Worm (Caenorhabditis elegans) whole organism, L2 larva: ENCODE measurements around the gene ntl-3.

Experiments
- C34F6.9 ChIP-seq: fragments of 150-350 bp; optimal IDR thresholded peaks from 2 replicates; lab custom pipeline; 2014; ENCODE audit warnings: missing biosample characterization, missing genetic modification characterization
- F13H6.1 ChIP-seq: sonication (generic microtip); optimal IDR thresholded peaks from 2 replicates; lab custom pipeline; 2016; ENCODE audit warnings: missing genetic modification characterization, missing compliant biosample characterization
- R02D3.7 ChIP-seq: fragments of 150-350 bp; optimal IDR thresholded peaks from 2 replicates; lab custom pipeline; 2014; ENCODE audit warnings: missing biosample characterization, missing genetic modification characterization
- Y55F3AM.14 ChIP-seq: fragments of 200-800 bp; sonication (Bioruptor generic); optimal IDR thresholded peaks from 2 replicates; lab custom pipeline; 2018; ENCODE audit warnings: mild to moderate bottlenecking, missing genetic modification characterization, missing compliant biosample characterization
- alr-1 ChIP-seq: fragments of 150-350 bp; optimal IDR thresholded peaks from 2 replicates; lab custom pipeline; 2014; ENCODE audit warnings: missing biosample characterization, missing genetic modification characterization
- aly-2 ChIP-seq: fragments of 150-350 bp; optimal IDR thresholded peaks from 2 replicates; lab custom pipeline; 2014; ENCODE audit warnings: missing biosample characterization, missing genetic modification characterization
- ama-1 ChIP-seq: fragments of 150-350 bp; optimal IDR thresholded peaks from 2 replicates; lab custom pipeline; 2018; ENCODE audit warnings: inconsistent platforms
- ceh-16 ChIP-seq: fragments of 150-350 bp; optimal IDR thresholded peaks from 2 replicates; lab custom pipeline; 2014; ENCODE audit warnings: missing biosample characterization, missing genetic modification characterization
- ceh-82 ChIP-seq: fragments of 150-350 bp; optimal IDR thresholded peaks from 2 replicates; lab custom pipeline; 2014; ENCODE audit warnings: missing biosample characterization, missing genetic modification characterization
- crh-2 ChIP-seq: sonication (generic microtip); optimal IDR thresholded peaks from 2 replicates; lab custom pipeline; 2017; ENCODE audit warnings: missing biosample characterization, missing genetic modification characterization
- egl-27 ChIP-seq: sonication (generic microtip); optimal IDR thresholded peaks from 3 replicates; lab custom pipeline; 2017; ENCODE audit warnings: missing biosample characterization, missing genetic modification reagents, missing genetic modification characterization
- elt-1 ChIP-seq: fragments of 150-350 bp; optimal IDR thresholded peaks from 2 replicates; lab custom pipeline; 2014; ENCODE audit warnings: missing biosample characterization, missing genetic modification characterization
- elt-3 ChIP-seq: sonication (generic microtip); optimal IDR thresholded peaks from 2 replicates; lab custom pipeline; 2017; ENCODE audit warnings: missing biosample characterization, missing genetic modification characterization
- fos-1 ChIP-seq: fragments of 150-350 bp; optimal IDR thresholded peaks from 2 replicates; lab custom pipeline; 2014; ENCODE audit warnings: missing biosample characterization, missing genetic modification characterization
- gmeb-1 ChIP-seq: fragments of 150-350 bp; optimal IDR thresholded peaks from 2 replicates; lab custom pipeline; 2014; ENCODE audit warnings: missing biosample characterization, missing genetic modification characterization
- lin-11 ChIP-seq: fragments of 150-350 bp; sonication (generic microtip); optimal IDR thresholded peaks from 2 replicates; lab custom pipeline; 2014; ENCODE audit warnings: missing biosample characterization, missing genetic modification characterization, inconsistent platforms, mixed read lengths
- lin-39 ChIP-seq: fragments of 150-350 bp; optimal IDR thresholded peaks from 2 replicates; lab custom pipeline; 2014; ENCODE audit warnings: missing biosample characterization, missing genetic modification reagents, missing genetic modification characterization
- lsy-2 ChIP-seq, 2 experiments: fragments of 150-350 bp in 1 of 2; sonication (generic microtip) in 1 of 2; optimal IDR thresholded peaks; 2 replicates each; lab custom pipeline; 2014 to 2017; ENCODE audit warnings: missing biosample characterization in 2 of 2, missing genetic modification characterization in 2 of 2
- mbf-1 ChIP-seq: sonication (generic microtip); optimal IDR thresholded peaks from 2 replicates; lab custom pipeline; 2017; ENCODE audit warnings: missing biosample characterization, missing genetic modification characterization
- mdl-1 ChIP-seq, 2 experiments: fragments of 150-350 bp in 1 of 2; sonication (generic microtip) in 1 of 2; optimal IDR thresholded peaks; 2 replicates each; lab custom pipeline; 2017; ENCODE audit warnings: missing biosample characterization in 2 of 2, missing genetic modification characterization in 2 of 2
- nhr-10 ChIP-seq: sonication (generic microtip); optimal IDR thresholded peaks from 2 replicates; lab custom pipeline; 2017; ENCODE audit warnings: missing biosample characterization, missing genetic modification characterization
- nhr-11 ChIP-seq: fragments of 150-350 bp; optimal IDR thresholded peaks from 2 replicates; lab custom pipeline; 2014; ENCODE audit warnings: missing biosample characterization, missing genetic modification characterization
- nhr-12 ChIP-seq: fragments of 150-350 bp; optimal IDR thresholded peaks from 2 replicates; lab custom pipeline; 2014; ENCODE audit warnings: missing biosample characterization, missing genetic modification characterization
- nhr-129 ChIP-seq: fragments of 150-350 bp; optimal IDR thresholded peaks from 2 replicates; lab custom pipeline; 2014; ENCODE audit warnings: missing biosample characterization, missing genetic modification characterization
- nhr-21 ChIP-seq: fragments of 150-350 bp; optimal IDR thresholded peaks from 2 replicates; lab custom pipeline; 2014; ENCODE audit warnings: missing biosample characterization, missing genetic modification characterization
- nhr-23 ChIP-seq: fragments of 150-350 bp; optimal IDR thresholded peaks from 2 replicates; lab custom pipeline; 2014; ENCODE audit warnings: missing biosample characterization, missing genetic modification reagents, missing genetic modification characterization
- nhr-77 ChIP-seq: fragments of 150-350 bp; optimal IDR thresholded peaks from 2 replicates; lab custom pipeline; 2014; ENCODE audit warnings: missing biosample characterization, missing genetic modification characterization
- peb-1 ChIP-seq: fragments of 150-350 bp; optimal IDR thresholded peaks from 2 replicates; lab custom pipeline; 2014; ENCODE audit warnings: missing biosample characterization, missing genetic modification characterization
- sem-4 ChIP-seq: fragments of 150-350 bp; optimal IDR thresholded peaks from 2 replicates; lab custom pipeline; 2014; ENCODE audit warnings: missing biosample characterization, missing genetic modification reagents, missing genetic modification characterization
- skn-1 ChIP-seq: sonication (generic microtip); optimal IDR thresholded peaks from 2 replicates; lab custom pipeline; 2017; ENCODE audit warnings: missing biosample characterization, missing genetic modification characterization
- sma-3 ChIP-seq: sonication (generic microtip); optimal IDR thresholded peaks from 2 replicates; lab custom pipeline; 2016; ENCODE audit warnings: missing genetic modification reagents, missing genetic modification characterization, missing compliant biosample characterization
- sma-9 ChIP-seq, 2 experiments: fragments of 150-350 bp in 1 of 2; sonication (generic microtip) in 1 of 2; optimal IDR thresholded peaks; 2 replicates each; lab custom pipeline; 2014 to 2016; ENCODE audit warnings: missing genetic modification characterization in 2 of 2, mild to moderate bottlenecking in 1 of 2, missing biosample characterization in 1 of 2, missing compliant biosample characterization in 1 of 2, missing genetic modification reagents in 1 of 2, moderate library complexity in 1 of 2
- snpc-4 ChIP-seq: fragments of 150-350 bp; optimal IDR thresholded peaks from 2 replicates; lab custom pipeline; 2014; ENCODE audit warnings: missing biosample characterization, missing genetic modification characterization
- unc-39 ChIP-seq: fragments of 150-350 bp; optimal IDR thresholded peaks from 2 replicates; lab custom pipeline; 2014; ENCODE audit warnings: missing biosample characterization, missing genetic modification characterization
- unc-55 ChIP-seq: fragments of 150-350 bp; sonication (generic microtip); optimal IDR thresholded peaks from 3 replicates; lab custom pipeline; 2014; ENCODE audit warnings: missing biosample characterization, missing genetic modification reagents, missing genetic modification characterization
- unc-62 ChIP-seq: fragments of 150-350 bp; optimal IDR thresholded peaks from 2 replicates; lab custom pipeline; 2014; ENCODE audit warnings: missing biosample characterization, missing genetic modification reagents, missing genetic modification characterization
- zag-1 ChIP-seq: fragments of 150-350 bp; optimal IDR thresholded peaks from 2 replicates; lab custom pipeline; 2014; ENCODE audit warnings: missing biosample characterization, missing genetic modification characterization
- ztf-1 ChIP-seq: fragments of 200-800 bp; sonication (Bioruptor generic); conservative IDR thresholded peaks from 2 replicates; pipeline ENCODE4 v1.3.6; 2022; ENCODE audit warnings: missing genetic modification characterization, missing compliant biosample characterization
- ztf-11 ChIP-seq: sonication (generic microtip); optimal IDR thresholded peaks from 2 replicates; lab custom pipeline; 2017; ENCODE audit warnings: missing biosample characterization, missing genetic modification characterization
- ztf-4 ChIP-seq: fragments of 150-350 bp; optimal IDR thresholded peaks from 2 replicates; lab custom pipeline; 2014; ENCODE audit warnings: missing biosample characterization, missing genetic modification characterization

Gene ntl-3

DNA sequence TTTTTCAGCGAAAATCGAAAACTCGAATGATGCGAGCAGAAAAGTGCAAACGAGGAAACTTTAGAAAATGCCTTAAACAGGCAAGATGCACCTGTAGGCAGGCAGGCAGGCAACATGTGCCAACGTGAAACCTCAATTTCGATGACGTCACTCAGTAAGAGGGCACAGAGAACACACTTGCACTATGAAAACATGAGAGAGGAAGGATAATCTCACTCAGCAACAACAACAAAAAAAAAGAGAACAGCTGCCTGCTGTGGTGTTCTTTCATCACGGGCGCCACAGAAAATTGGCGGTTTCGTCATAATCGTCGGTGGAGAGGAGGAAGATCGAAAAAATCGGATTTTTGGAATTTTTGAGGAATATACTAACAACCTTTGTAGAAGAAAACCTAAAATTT is 12.1 kb downstream of the ntl-3 start:
- no peak for TF ChIP-seq nhr-10 (tag; lab: Kevin White, UChicago)
- TF ChIP-seq crh-2, result no peak
- no peak for TF ChIP-seq unc-62
- TF ChIP-seq R02D3.7, result no peak
- no peak for TF ChIP-seq zag-1
- TF ChIP-seq C34F6.9 (tag; lab: Kevin White, UChicago), result peak; percentile 9
- no peak for TF ChIP-seq mdl-1 (tag; optimal IDR thresholded peaks at IDR 0.05; lab: Kevin White, UChicago)
- no peak for TF ChIP-seq Y55F3AM.14
- TF ChIP-seq sma-3 (GFP tag; lab: Kevin White, UChicago), result no peak
- TF ChIP-seq nhr-77 (tag; lab: Kevin White, UChicago), result no peak
- TF ChIP-seq peb-1 (tag; lab: Kevin White, UChicago), result no peak
- no peak for TF ChIP-seq lin-11
- TF ChIP-seq aly-2 (tag; lab: Kevin White, UChicago), result no peak
- TF ChIP-seq nhr-129 (tag; lab: Kevin White, UChicago), result peak; percentile 19
- no peak for TF ChIP-seq elt-3
- TF ChIP-seq skn-1 (tag; lab: Kevin White, UChicago), result no peak
- no peak for TF ChIP-seq lsy-2 (tag; optimal IDR thresholded peaks at IDR 0.05; lab: Kevin White, UChicago)
- no peak for TF ChIP-seq ztf-4 (tag; lab: Kevin White, UChicago)
- TF ChIP-seq sem-4 (tag; lab: Kevin White, UChicago), result peak; percentile 44
- TF ChIP-seq nhr-21 (tag; lab: Kevin White, UChicago), result no peak
- peak; percentile 52 for TF ChIP-seq F13H6.1
- no peak for TF ChIP-seq ztf-11 (tag; lab: Kevin White, UChicago)
- peak; percentile 12 for TF ChIP-seq sma-9 (GFP tag; optimal IDR thresholded peaks at IDR 0.05; lab: Kevin White, UChicago)
- TF ChIP-seq sma-9 (tag; optimal IDR thresholded peaks at IDR 0.05; lab: Kevin White, UChicago), result no peak
- TF ChIP-seq unc-55, result no peak
- TF ChIP-seq ama-1 (lab: Kevin White, UChicago), result no peak

DNA sequence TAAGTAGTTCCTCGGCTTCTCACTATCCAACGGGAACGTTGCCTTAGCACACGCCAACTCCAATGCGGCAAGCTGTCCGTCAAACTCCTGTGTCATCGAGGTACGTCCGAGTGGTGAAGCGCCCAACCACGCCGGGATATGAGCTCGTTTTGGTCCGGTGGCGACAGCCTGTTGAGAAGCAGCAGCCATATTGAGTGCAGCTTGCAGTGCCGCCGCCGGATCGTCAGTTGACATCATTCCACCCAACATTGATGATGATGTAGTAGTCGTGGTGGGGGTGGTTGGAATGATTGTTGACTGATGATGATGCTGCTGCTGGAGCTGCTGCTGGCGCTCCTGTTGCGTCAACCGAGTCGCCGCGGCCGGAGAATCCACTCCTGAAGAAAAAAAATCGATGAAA is 12.8 kb downstream of the ntl-3 start:
- TF ChIP-seq snpc-4 (no peak), nhr-129 (tag; lab: Kevin White, UChicago) (no peak), mdl-1 (tag; optimal IDR thresholded peaks at IDR 0.05; lab: Kevin White, UChicago) (no peak), R02D3.7 (no peak), F13H6.1 (no peak), unc-39 (no peak), zag-1 (no peak), ceh-82 (no peak), elt-1 (no peak), mbf-1 (tag; lab: Kevin White, UChicago) (no peak), ceh-16 (tag; lab: Kevin White, UChicago) (no peak), lin-39 (tag; lab: Kevin White, UChicago) (no peak), nhr-12 (tag; lab: Kevin White, UChicago) (no peak), peb-1 (tag; lab: Kevin White, UChicago) (no peak), skn-1 (tag; lab: Kevin White, UChicago) (no peak), lsy-2 (tag; optimal IDR thresholded peaks at IDR 0.05; lab: Kevin White, UChicago) (no peak), nhr-11 (no peak), lin-11 (no peak), alr-1 (tag; lab: Kevin White, UChicago) (no peak)

DNA sequence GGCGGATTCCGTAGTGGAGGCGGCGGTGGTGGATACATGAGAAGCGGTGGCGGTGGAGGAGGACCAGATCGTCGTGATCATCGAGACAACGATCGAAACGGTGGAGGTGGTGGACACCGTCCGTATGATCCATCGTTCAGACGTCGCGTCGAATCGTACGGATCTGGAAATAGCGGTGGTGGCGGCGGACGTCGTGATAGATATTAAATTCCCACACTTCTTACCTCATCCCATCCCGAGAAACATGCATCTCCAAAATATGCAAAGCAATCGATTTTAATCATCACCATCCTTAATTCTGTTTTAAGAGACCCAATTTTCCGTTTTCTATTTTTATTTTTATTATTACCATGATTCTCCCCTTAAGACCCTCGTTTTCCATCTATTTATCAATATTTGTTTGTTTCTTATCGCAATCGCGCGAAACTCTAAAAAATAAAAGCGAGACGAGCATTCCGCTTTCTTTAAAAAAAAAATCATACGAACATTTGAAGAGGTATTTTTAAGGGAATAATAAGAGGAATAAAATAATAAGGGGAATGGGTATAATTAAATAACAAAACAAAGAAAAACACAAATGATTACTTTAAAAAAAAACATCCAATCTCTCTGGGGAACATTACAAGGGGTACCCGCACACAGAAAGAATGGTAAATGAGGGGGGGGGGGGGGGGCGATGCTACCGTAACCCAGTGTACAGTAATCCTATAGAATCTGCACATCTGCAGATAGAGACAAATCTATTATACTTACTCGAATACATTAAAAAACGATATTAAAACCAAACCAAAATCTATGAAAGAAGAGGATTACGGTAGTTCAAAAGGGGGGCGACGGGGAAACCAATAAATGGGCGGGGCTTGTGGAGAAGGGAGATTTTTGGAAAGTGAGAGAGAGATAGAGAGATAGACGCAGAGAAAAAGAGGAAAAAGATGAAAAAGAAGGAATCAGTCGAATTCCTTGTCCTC is 15.5 kb downstream of the ntl-3 start:
- no peak for TF ChIP-seq ztf-1
- no peak for TF ChIP-seq lin-39 (tag; lab: Kevin White, UChicago)
- peak in 1 of 2 experiments; percentile 3 for TF ChIP-seq lsy-2 (tag; optimal IDR thresholded peaks at IDR 0.05; lab: Kevin White, UChicago)

DNA sequence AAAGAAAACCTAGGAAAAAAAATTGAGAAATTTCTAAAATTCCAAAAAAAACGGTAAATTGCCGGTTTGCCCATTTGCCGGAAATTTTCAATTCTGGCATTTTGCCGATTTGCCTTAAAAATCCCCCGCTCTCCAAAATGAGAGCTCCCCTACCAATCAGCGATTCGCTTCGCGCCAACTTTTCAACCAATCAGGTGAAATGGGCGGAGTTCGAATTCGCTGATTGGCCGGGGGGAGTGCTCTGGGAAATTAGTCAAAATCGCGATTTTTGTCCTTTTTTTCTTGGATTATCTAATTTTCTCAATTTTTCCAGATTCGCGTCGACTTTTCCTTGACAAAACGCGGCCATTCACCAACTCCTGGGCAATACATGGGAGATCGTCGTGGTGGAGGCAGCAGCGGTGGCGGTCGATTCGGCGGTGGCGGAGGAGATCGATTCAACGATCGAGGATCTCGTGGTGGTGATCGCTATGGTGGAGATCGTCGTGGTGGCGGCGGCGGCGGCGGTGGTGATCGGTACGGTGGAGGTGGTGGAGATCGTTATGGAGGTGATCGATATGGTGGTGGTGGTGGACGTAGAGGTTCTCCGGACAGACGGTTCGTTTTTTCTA is 16.6 kb downstream of the ntl-3 start:
- no peak for TF ChIP-seq nhr-12 (tag; lab: Kevin White, UChicago)
- TF ChIP-seq elt-3, result no peak
- TF ChIP-seq crh-2, result no peak
- TF ChIP-seq gmeb-1 (tag; lab: Kevin White, UChicago), result no peak
- no peak for TF ChIP-seq snpc-4
- no peak for TF ChIP-seq lin-11
- TF ChIP-seq nhr-77 (tag; lab: Kevin White, UChicago), result no peak
- TF ChIP-seq sma-9 (GFP tag; optimal IDR thresholded peaks at IDR 0.05; lab: Kevin White, UChicago), result no peak
- no peak for TF ChIP-seq sma-9 (tag; optimal IDR thresholded peaks at IDR 0.05; lab: Kevin White, UChicago)
- no peak for TF ChIP-seq sma-3 (GFP tag; lab: Kevin White, UChicago)
- no peak for TF ChIP-seq zag-1
- TF ChIP-seq ceh-16 (tag; lab: Kevin White, UChicago), result no peak
- TF ChIP-seq mdl-1 (tag; optimal IDR thresholded peaks at IDR 0.05; lab: Kevin White, UChicago), result no peak
- no peak for TF ChIP-seq nhr-23
- TF ChIP-seq ama-1 (lab: Kevin White, UChicago), result no peak
- TF ChIP-seq sem-4 (tag; lab: Kevin White, UChicago), result no peak
- no peak for TF ChIP-seq egl-27 (tag; lab: Kevin White, UChicago)
- no peak for TF ChIP-seq nhr-11
- TF ChIP-seq F13H6.1, result no peak
- TF ChIP-seq fos-1 (tag; lab: Kevin White, UChicago), result no peak
- TF ChIP-seq C34F6.9 (tag; lab: Kevin White, UChicago), result no peak
